Worm (Caenorhabditis elegans): ENCODE results near the gene F38H4.5.

ce11 chrIV:11901215-11901614 is 49.2 kb downstream of the F38H4.5 start:
- no peak for TF ChIP-seq ceh-82 (tag; optimal IDR thresholded peaks at IDR 0.05)
- no peak for TF ChIP-seq fos-1 (tag; optimal IDR thresholded peaks at IDR 0.05)
- no peak for TF ChIP-seq lin-13 (GFP tag; optimal IDR thresholded peaks at IDR 0.05)

Measured in whole organism, L2 larva.